Worm (Caenorhabditis elegans) whole organism, early embryonic: Measurements from ENCODE around the gene AH9.6.

Source experiments
- B0310.2 ChIP-seq: sonication (generic microtip); optimal IDR thresholded peaks from 2 replicates; lab custom pipeline; 2016; ENCODE audit warnings: mild to moderate bottlenecking, missing genetic modification characterization, missing compliant biosample characterization
- F13C5.2 ChIP-seq: sonication (generic microtip); optimal IDR thresholded peaks from 2 replicates; lab custom pipeline; 2017; ENCODE audit warnings: mild to moderate bottlenecking, missing genetic modification characterization, inconsistent platforms, missing compliant biosample characterization
- aly-1 ChIP-seq: sonication (generic microtip); optimal IDR thresholded peaks from 2 replicates; lab custom pipeline; 2016; ENCODE audit warnings: missing genetic modification characterization, missing compliant biosample characterization
- ama-1 ChIP-seq: fragments of 150-350 bp; optimal IDR thresholded peaks from 2 replicates; lab custom pipeline; 2014
- ceh-13 ChIP-seq: fragments of 200-800 bp; sonication (Bioruptor generic); optimal IDR thresholded peaks from 2 replicates; lab custom pipeline; 2018; ENCODE audit warnings: mild to moderate bottlenecking, missing genetic modification characterization, missing compliant biosample characterization
- ceh-36 ChIP-seq: sonication (generic microtip); optimal IDR thresholded peaks from 2 replicates; lab custom pipeline; 2016; ENCODE audit warnings: missing genetic modification characterization, inconsistent platforms, missing compliant biosample characterization
- ets-7 ChIP-seq: sonication (generic microtip); optimal IDR thresholded peaks from 2 replicates; lab custom pipeline; 2016; ENCODE audit warnings: missing genotype, missing genetic modification characterization, missing compliant biosample characterization
- flt-1 ChIP-seq: fragments of 200-800 bp; sonication (Bioruptor generic); IDR thresholded peaks from 2 replicates; pipeline ENCODE4 v1.3.6; 2022; ENCODE audit warnings: missing genetic modification characterization, missing compliant biosample characterization
- hmbx-1 ChIP-seq: sonication (generic microtip); optimal IDR thresholded peaks from 2 replicates; lab custom pipeline; 2016; ENCODE audit warnings: mild to moderate bottlenecking, missing genetic modification characterization, missing compliant biosample characterization
- hmg-4 ChIP-seq: fragments of 200-800 bp; sonication (Bioruptor generic); optimal IDR thresholded peaks from 2 replicates; lab custom pipeline; 2018; ENCODE audit warnings: mild to moderate bottlenecking, missing genetic modification characterization, missing compliant biosample characterization
- hnd-1 ChIP-seq: sonication (generic microtip); optimal IDR thresholded peaks from 2 replicates; lab custom pipeline; 2016; ENCODE audit warnings: missing genetic modification characterization, missing compliant biosample characterization
- pes-1 ChIP-seq: fragments of 200-800 bp; sonication (Bioruptor generic); IDR thresholded peaks from 2 replicates; pipeline ENCODE4 v1.3.6; 2022; ENCODE audit warnings: missing genetic modification reagents, missing genetic modification characterization, missing compliant biosample characterization
- scrt-1 ChIP-seq: fragments of 200-800 bp; sonication (Bioruptor generic); IDR thresholded peaks from 2 replicates; pipeline ENCODE4 v1.3.6; 2022; ENCODE audit warnings: missing genetic modification characterization, missing compliant biosample characterization
- sea-1 ChIP-seq: fragments of 200-800 bp; sonication (Bioruptor generic); conservative IDR thresholded peaks from 2 replicates; pipeline ENCODE4 v1.3.6; 2022; ENCODE audit warnings: missing genetic modification characterization, missing compliant biosample characterization
- tbx-11 ChIP-seq: fragments of 200-800 bp; sonication (Bioruptor generic); IDR thresholded peaks from 2 replicates; pipeline ENCODE4 v1.3.6; 2022; ENCODE audit warnings: missing genetic modification characterization, missing compliant biosample characterization
- tbx-37 ChIP-seq: fragments of 200-800 bp; sonication (Bioruptor generic); conservative IDR thresholded peaks from 2 replicates; pipeline ENCODE4 v1.3.6; 2022; ENCODE audit warnings: missing genetic modification reagents, missing genetic modification characterization, missing compliant biosample characterization
- tra-4 ChIP-seq: sonication (generic microtip); optimal IDR thresholded peaks from 2 replicates; lab custom pipeline; 2017; ENCODE audit warnings: missing genetic modification characterization, missing compliant biosample characterization

Gene AH9.6

DNA sequence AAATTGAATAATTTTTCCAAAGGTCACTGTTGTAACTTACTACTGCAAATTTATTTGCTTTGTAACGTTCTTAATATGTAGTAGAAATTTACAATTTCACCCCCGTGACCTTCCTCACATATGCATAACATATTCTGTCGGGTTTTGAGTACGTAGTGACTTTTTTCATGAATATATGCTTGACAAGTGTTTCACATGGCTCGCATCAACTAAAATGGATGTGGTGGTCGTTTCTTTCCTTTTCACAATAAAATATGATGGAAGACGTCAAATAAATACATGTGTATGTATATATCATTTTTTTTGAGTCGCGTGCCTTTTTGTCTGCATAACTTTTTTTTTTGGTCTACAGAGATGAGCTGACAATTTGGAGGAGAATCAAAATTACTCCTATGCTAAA lies 1.6 kb downstream of the AH9.6 start:
- TF ChIP-seq flt-1, result no peak
- TF ChIP-seq hmbx-1 (tag; lab: Kevin White, UChicago), result no peak
- no peak for TF ChIP-seq tra-4 (tag; lab: Kevin White, UChicago)
- TF ChIP-seq hnd-1, result no peak
- no peak for TF ChIP-seq pes-1
- TF ChIP-seq ceh-36 (tag; lab: Kevin White, UChicago), result no peak
- no peak for TF ChIP-seq tbx-37 (GFP tag; lab: Robert Waterston, UW)
- TF ChIP-seq tbx-11 (GFP tag; lab: Robert Waterston, UW), result no peak
- TF ChIP-seq ceh-13 (GFP tag; lab: Kevin White, UChicago), result no peak
- no peak for TF ChIP-seq F13C5.2 (tag; lab: Kevin White, UChicago)
- TF ChIP-seq ets-7 (tag; lab: Kevin White, UChicago), result no peak
- TF ChIP-seq sea-1 (GFP tag; lab: Robert Waterston, UW), result no peak
- TF ChIP-seq B0310.2 (tag; lab: Kevin White, UChicago), result no peak
- TF ChIP-seq ama-1, result no peak
- no peak for TF ChIP-seq aly-1
- TF ChIP-seq hmg-4 (GFP tag; lab: Kevin White, UChicago), result no peak
- TF ChIP-seq scrt-1 (GFP tag; lab: Robert Waterston, UW), result no peak

DNA sequence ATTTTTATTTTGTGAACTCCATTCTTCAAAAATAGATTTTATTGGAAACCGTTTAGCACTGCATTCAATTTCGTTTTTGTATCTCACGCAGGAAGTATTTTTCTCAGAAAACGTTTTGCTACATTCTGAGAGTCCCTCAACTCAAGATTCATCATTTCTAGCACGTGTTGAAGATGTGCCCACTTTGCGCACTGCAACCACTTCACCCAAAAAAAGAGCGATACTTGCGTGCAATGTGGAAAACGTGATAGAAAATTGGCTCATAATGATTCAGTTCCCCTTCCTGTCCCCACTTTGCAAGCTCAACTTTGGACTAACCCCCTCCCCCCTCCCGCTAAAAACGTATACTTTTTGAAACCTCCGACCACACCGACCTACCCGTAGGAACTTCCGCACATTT lies 2.9 kb downstream of the AH9.6 start:
- TF ChIP-seq ceh-36 (tag; lab: Kevin White, UChicago) (no peak), tra-4 (tag; lab: Kevin White, UChicago) (no peak), F13C5.2 (tag; lab: Kevin White, UChicago) (no peak), ama-1 (no peak), tbx-11 (GFP tag; lab: Robert Waterston, UW) (no peak), aly-1 (no peak), sea-1 (GFP tag; lab: Robert Waterston, UW) (no peak), hmbx-1 (tag; lab: Kevin White, UChicago) (no peak), hnd-1 (no peak), scrt-1 (GFP tag; lab: Robert Waterston, UW) (no peak), ceh-13 (GFP tag; lab: Kevin White, UChicago) (no peak), B0310.2 (tag; lab: Kevin White, UChicago) (no peak), flt-1 (no peak), hmg-4 (GFP tag; lab: Kevin White, UChicago) (no peak), tbx-37 (GFP tag; lab: Robert Waterston, UW) (no peak), pes-1 (no peak)

- TF ChIP-seq ceh-36 (tag; lab: Kevin White, UChicago), result no peak
- no peak for TF ChIP-seq sea-1 (GFP tag; lab: Robert Waterston, UW)
- no peak for TF ChIP-seq tbx-11 (GFP tag; lab: Robert Waterston, UW)
- TF ChIP-seq flt-1, result no peak
- TF ChIP-seq F13C5.2 (tag; lab: Kevin White, UChicago), result no peak
- no peak for TF ChIP-seq ets-7 (tag; lab: Kevin White, UChicago)
- no peak for TF ChIP-seq aly-1
- TF ChIP-seq scrt-1 (GFP tag; lab: Robert Waterston, UW), result no peak
- no peak for TF ChIP-seq hnd-1
- no peak for TF ChIP-seq B0310.2 (tag; lab: Kevin White, UChicago)
- no peak for TF ChIP-seq tbx-37 (GFP tag; lab: Robert Waterston, UW)
- TF ChIP-seq hmg-4 (GFP tag; lab: Kevin White, UChicago), result no peak
Measured at ce11 chrX:2262420-2262819, 5.5 kb downstream of the AH9.6 start.

DNA sequence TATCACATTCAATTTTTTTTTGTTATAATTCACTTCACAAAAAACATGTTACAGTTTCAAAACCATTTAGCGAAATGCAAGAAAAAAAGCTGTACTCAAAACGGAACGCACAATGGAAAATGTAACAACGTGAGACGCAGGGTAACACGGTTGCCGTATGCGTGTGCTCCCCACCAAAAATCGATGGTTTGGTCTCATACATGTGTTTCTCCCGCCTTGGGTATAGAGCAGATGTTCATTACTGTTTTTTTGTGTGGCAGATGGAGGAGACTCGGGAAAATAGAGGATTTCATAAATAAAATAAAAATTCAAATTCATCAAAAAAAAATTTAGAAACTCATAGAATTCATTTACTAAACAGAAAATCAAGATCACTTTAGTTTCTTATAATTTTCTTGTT lies 6.9 kb downstream of the AH9.6 start, which contains the start of gene AH9.3:
TSS of gene AH9.3 (minus strand) at position 101 of the 400 bp plus-strand sequence.
- TF ChIP-seq pes-1, result no peak

- TF ChIP-seq ceh-36 (tag; lab: Kevin White, UChicago) (no peak), hmg-4 (GFP tag; lab: Kevin White, UChicago) (no peak), pes-1 (no peak), tbx-37 (GFP tag; lab: Robert Waterston, UW) (no peak), aly-1 (no peak), tbx-11 (GFP tag; lab: Robert Waterston, UW) (no peak), hmbx-1 (tag; lab: Kevin White, UChicago) (no peak), sea-1 (GFP tag; lab: Robert Waterston, UW) (no peak), hnd-1 (no peak), B0310.2 (tag; lab: Kevin White, UChicago) (no peak), scrt-1 (GFP tag; lab: Robert Waterston, UW) (no peak), flt-1 (no peak), ets-7 (tag; lab: Kevin White, UChicago) (no peak), ceh-13 (GFP tag; lab: Kevin White, UChicago) (no peak), ama-1 (no peak), F13C5.2 (tag; lab: Kevin White, UChicago) (no peak), tra-4 (tag; lab: Kevin White, UChicago) (no peak)
Measured at ce11 chrX:2258404-2258803, 9.5 kb downstream of the AH9.6 start.

DNA sequence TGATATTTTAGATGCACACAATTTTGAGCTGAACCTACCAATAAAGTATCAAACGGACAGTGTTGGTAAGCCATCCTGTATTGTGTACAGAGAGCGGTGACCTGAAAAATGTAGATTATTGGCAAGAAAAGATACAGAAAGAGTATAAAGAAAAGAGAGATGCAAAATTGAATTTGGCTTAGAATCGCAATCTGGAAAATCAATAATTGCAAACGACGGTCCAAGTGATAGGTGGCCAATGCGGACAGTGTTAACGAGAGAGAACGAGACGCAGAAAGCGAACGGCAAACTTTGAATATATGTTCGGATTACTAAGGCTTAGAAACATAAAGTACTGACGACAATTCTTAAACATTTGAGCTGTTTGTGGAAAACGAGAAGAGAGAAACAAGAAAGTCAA lies 9.9 kb downstream of the AH9.6 start, which contains the start of gene crn-4:
TSS of gene crn-4 (minus strand) at position 101 of the 400 bp plus-strand sequence.
- no peak for TF ChIP-seq ceh-13 (GFP tag; lab: Kevin White, UChicago)
- no peak for TF ChIP-seq pes-1
- no peak for TF ChIP-seq flt-1
- TF ChIP-seq ceh-36 (tag; lab: Kevin White, UChicago), result no peak
- TF ChIP-seq hmbx-1 (tag; lab: Kevin White, UChicago), result no peak
- no peak for TF ChIP-seq ets-7 (tag; lab: Kevin White, UChicago)
- no peak for TF ChIP-seq B0310.2 (tag; lab: Kevin White, UChicago)
- no peak for TF ChIP-seq hmg-4 (GFP tag; lab: Kevin White, UChicago)
- TF ChIP-seq tbx-37 (GFP tag; lab: Robert Waterston, UW), result no peak
- no peak for TF ChIP-seq hnd-1
- no peak for TF ChIP-seq tra-4 (tag; lab: Kevin White, UChicago)
- no peak for TF ChIP-seq sea-1 (GFP tag; lab: Robert Waterston, UW)
- TF ChIP-seq F13C5.2 (tag; lab: Kevin White, UChicago), result no peak
- no peak for TF ChIP-seq scrt-1 (GFP tag; lab: Robert Waterston, UW)
- no peak for TF ChIP-seq aly-1
- no peak for TF ChIP-seq ama-1

ce11 chrX:2246908-2247307 lies 21.0 kb downstream of the AH9.6 start, which contains the start of gene AH9.1:
Gene AH9.1 (minus strand): TSS chrX:2247008.
- no peak for TF ChIP-seq hmbx-1 (tag; lab: Kevin White, UChicago)
- no peak for TF ChIP-seq pes-1
- TF ChIP-seq hmg-4 (GFP tag; lab: Kevin White, UChicago), result no peak
- no peak for TF ChIP-seq scrt-1 (GFP tag; lab: Robert Waterston, UW)
- no peak for TF ChIP-seq ama-1
- no peak for TF ChIP-seq B0310.2 (tag; lab: Kevin White, UChicago)
- no peak for TF ChIP-seq ets-7 (tag; lab: Kevin White, UChicago)
- TF ChIP-seq hnd-1, result no peak
